Fruit fly (Drosophila melanogaster) whole organism, prepupa: ENCODE results near the gene CG16854.

Experiments
- CG6163 ChIP-seq: fragments of 200-800 bp; sonication (Bioruptor generic); IDR thresholded peaks from 3 replicates; pipeline ENCODE4 v1.3.6; 2022; ENCODE audit warnings: missing biosample characterization, missing genetic modification characterization
- CG8119 ChIP-seq: fragments of 200-800 bp; sonication (Bioruptor generic); IDR thresholded peaks from 3 replicates; pipeline ENCODE4 v1.3.6; 2022; ENCODE audit warnings: missing biosample characterization, missing genetic modification characterization
- Eip93F ChIP-seq: fragments of 200-800 bp; sonication (Bioruptor generic); optimal IDR thresholded peaks from 2 replicates; lab custom pipeline; 2016; ENCODE audit warnings: missing biosample characterization, mild to moderate bottlenecking, missing genetic modification characterization
- Ets21C ChIP-seq: fragments of 200-800 bp; sonication (Bioruptor generic); optimal IDR thresholded peaks from 3 replicates; lab custom pipeline; 2016; ENCODE audit warnings: missing biosample characterization, missing genetic modification characterization
- Lpt ChIP-seq: fragments of 200-800 bp; sonication (Bioruptor generic); optimal IDR thresholded peaks from 3 replicates; lab custom pipeline; 2016; ENCODE audit warnings: missing biosample characterization, missing genetic modification characterization
- Sox15 ChIP-seq: fragments of 200-800 bp; sonication (Bioruptor generic); optimal IDR thresholded peaks from 3 replicates; lab custom pipeline; 2016; ENCODE audit warnings: missing biosample characterization, missing genetic modification characterization
- net ChIP-seq: fragments of 200-800 bp; sonication (Bioruptor generic); optimal IDR thresholded peaks from 3 replicates; lab custom pipeline; 2016; ENCODE audit warnings: missing biosample characterization, missing genetic modification characterization

dm6 chr2L:11061155-11061554, 25.4 kb upstream of the CG16854 start:
- peak; percentile 11; the same call in 1 of the 3 replicates for TF ChIP-seq CG6163 (GFP tag; lab: Robert Waterston, UW)
- peak; percentile 5 for TF ChIP-seq Lpt
- no peak for TF ChIP-seq Ets21C (GFP tag; lab: Kevin White, UChicago)
- no peak for TF ChIP-seq CG8119
- no peak for TF ChIP-seq Sox15
- TF ChIP-seq net: peak; percentile 16
- no peak for TF ChIP-seq Eip93F
